Worm (Caenorhabditis elegans): Measurements from ENCODE around the gene tes-1.

Gene tes-1

ce11 chrIV:7433858-7434257 lies 17.4 kb downstream of the tes-1 start, which contains the start of gene B0496.11:
Gene B0496.11 (minus strand): TSS chrIV:7433958.
- TF ChIP-seq ztf-29 (GFP tag; IDR thresholded peaks at IDR 0.05) = no peak
- TF ChIP-seq ztf-23 (GFP tag; IDR thresholded peaks at IDR 0.05) = no peak
- TF ChIP-seq T22C8.4 (GFP tag; IDR thresholded peaks at IDR 0.05) = no peak
- no peak for TF ChIP-seq tab-1 (GFP tag; IDR thresholded peaks at IDR 0.05)
- no peak for TF ChIP-seq flt-1 (GFP tag; IDR thresholded peaks at IDR 0.05)
- TF ChIP-seq klf-2 (GFP tag; conservative IDR thresholded peaks at IDR 0.05) = no peak
- no peak for TF ChIP-seq cog-1 (tag; optimal IDR thresholded peaks at IDR 0.05)
- no peak for TF ChIP-seq med-1 (GFP tag; optimal IDR thresholded peaks at IDR 0.05; ENCODE audit: insufficient read depth)
- no peak for TF ChIP-seq ref-1 (GFP tag; conservative IDR thresholded peaks at IDR 0.05)

DNA sequence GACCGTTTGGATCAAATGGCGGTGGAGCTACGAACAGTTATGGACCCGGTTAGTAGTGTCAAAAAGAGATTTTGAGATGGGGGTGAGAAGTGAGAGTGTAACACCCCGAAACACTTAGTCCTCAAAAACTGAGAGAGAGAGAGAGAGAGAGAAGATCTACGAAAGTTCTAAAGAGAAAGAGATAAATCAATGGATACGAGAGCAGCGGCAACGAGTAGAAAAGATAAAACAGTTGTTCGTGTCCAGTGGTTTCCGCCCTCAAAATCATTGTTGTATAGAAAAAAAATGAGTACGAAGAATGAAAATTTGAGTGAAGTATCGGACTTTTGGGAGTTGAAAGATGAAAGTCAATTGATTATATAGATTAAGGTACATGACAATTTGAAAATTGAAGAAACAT lies 22.2 kb downstream of the tes-1 start:
- TF ChIP-seq T22C8.4 (GFP tag; IDR thresholded peaks at IDR 0.05) = no peak
- no peak for TF ChIP-seq cog-1 (tag; optimal IDR thresholded peaks at IDR 0.05)
- TF ChIP-seq ztf-23 (GFP tag; IDR thresholded peaks at IDR 0.05) = no peak
- TF ChIP-seq med-1 (GFP tag; optimal IDR thresholded peaks at IDR 0.05; ENCODE audit: insufficient read depth) = no peak
- TF ChIP-seq ztf-29 (GFP tag; IDR thresholded peaks at IDR 0.05) = no peak
- TF ChIP-seq ref-1 (GFP tag; conservative IDR thresholded peaks at IDR 0.05) = no peak
- TF ChIP-seq klf-2 (GFP tag; conservative IDR thresholded peaks at IDR 0.05) = no peak

- TF ChIP-seq tab-1 (GFP tag; IDR thresholded peaks at IDR 0.05) = no peak
- TF ChIP-seq cog-1 (tag; optimal IDR thresholded peaks at IDR 0.05) = no peak
- TF ChIP-seq ztf-23 (GFP tag; IDR thresholded peaks at IDR 0.05) = no peak
- TF ChIP-seq med-1 (GFP tag; optimal IDR thresholded peaks at IDR 0.05; ENCODE audit: insufficient read depth) = no peak
- no peak for TF ChIP-seq ztf-29 (GFP tag; IDR thresholded peaks at IDR 0.05)
- no peak for TF ChIP-seq ref-1 (GFP tag; conservative IDR thresholded peaks at IDR 0.05)
- no peak for TF ChIP-seq flt-1 (GFP tag; IDR thresholded peaks at IDR 0.05)
- no peak for TF ChIP-seq klf-2 (GFP tag; conservative IDR thresholded peaks at IDR 0.05)
- TF ChIP-seq T22C8.4 (GFP tag; IDR thresholded peaks at IDR 0.05) = no peak
These were observed 22.9 kb downstream of the tes-1 start for ce11 chrIV:7428347-7428746.

- TF ChIP-seq ztf-29 (GFP tag; IDR thresholded peaks at IDR 0.05) = no peak
- no peak for TF ChIP-seq cog-1 (tag; optimal IDR thresholded peaks at IDR 0.05)
- TF ChIP-seq T22C8.4 (GFP tag; IDR thresholded peaks at IDR 0.05) = no peak
- no peak for TF ChIP-seq ref-1 (GFP tag; conservative IDR thresholded peaks at IDR 0.05)
- no peak for TF ChIP-seq klf-2 (GFP tag; conservative IDR thresholded peaks at IDR 0.05)
- no peak for TF ChIP-seq tab-1 (GFP tag; IDR thresholded peaks at IDR 0.05)
- no peak for TF ChIP-seq med-1 (GFP tag; optimal IDR thresholded peaks at IDR 0.05; ENCODE audit: insufficient read depth)
- no peak for TF ChIP-seq flt-1 (GFP tag; IDR thresholded peaks at IDR 0.05)
- no peak for TF ChIP-seq ztf-23 (GFP tag; IDR thresholded peaks at IDR 0.05)
These were observed 25.2 kb downstream of the tes-1 start for ce11 chrIV:7426055-7426454.

DNA sequence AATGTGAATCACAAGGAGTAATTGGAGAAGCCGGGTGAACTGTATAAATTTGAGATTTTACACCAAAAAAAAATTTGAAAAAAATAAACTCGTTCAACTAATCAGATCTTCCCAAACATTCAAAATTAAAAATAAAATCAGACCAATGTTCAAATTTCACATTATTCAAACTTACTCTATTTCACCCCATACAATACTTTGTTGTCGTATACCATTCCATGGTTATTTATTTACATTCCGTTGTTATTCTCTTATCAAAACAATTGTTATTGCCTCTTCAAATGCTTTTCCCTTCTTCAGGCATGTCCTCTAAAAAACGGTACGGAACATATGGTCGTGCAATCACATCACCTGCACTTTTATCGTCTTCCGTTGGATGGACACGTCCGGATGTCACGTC lies 27.0 kb downstream of the tes-1 start, which contains the start of gene unc-82:
unc-82 (plus strand) TSS at position 301 of the 400 bp plus-strand sequence.
- TF ChIP-seq tab-1 (GFP tag; IDR thresholded peaks at IDR 0.05) = no peak
- TF ChIP-seq med-1 (GFP tag; optimal IDR thresholded peaks at IDR 0.05; ENCODE audit: insufficient read depth) = no peak

DNA sequence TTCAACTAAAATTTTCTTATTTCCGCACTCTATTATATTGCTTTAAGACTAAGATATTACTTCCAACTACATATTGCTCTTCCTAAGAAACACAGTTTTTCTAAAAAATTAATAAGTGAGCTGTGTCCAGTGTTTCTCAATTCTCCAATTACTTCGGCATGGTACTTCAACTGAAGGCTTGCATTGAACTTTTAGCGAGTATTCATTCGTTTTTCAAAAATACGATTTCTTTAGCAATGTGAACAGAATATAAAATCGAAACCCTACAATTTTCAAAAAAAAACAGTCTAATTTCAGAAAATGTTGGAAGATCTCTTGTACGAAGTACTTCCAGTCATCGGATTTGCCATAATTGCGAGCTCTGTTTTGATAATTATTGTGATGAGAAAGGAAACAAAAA lies 30.3 kb downstream of the tes-1 start, which contains the start of gene srtx-1:
srtx-1 (plus strand) TSS at position 301 of the 400 bp plus-strand sequence.
- TF ChIP-seq ref-1 (GFP tag; conservative IDR thresholded peaks at IDR 0.05) (no peak), med-1 (GFP tag; optimal IDR thresholded peaks at IDR 0.05; ENCODE audit: insufficient read depth) (no peak), klf-2 (GFP tag; conservative IDR thresholded peaks at IDR 0.05) (no peak), T22C8.4 (GFP tag; IDR thresholded peaks at IDR 0.05) (no peak), flt-1 (GFP tag; IDR thresholded peaks at IDR 0.05) (no peak), tab-1 (GFP tag; IDR thresholded peaks at IDR 0.05) (no peak), ztf-23 (GFP tag; IDR thresholded peaks at IDR 0.05) (no peak), ztf-29 (GFP tag; IDR thresholded peaks at IDR 0.05) (no peak), cog-1 (tag; optimal IDR thresholded peaks at IDR 0.05) (no peak)

- no peak for TF ChIP-seq med-1 (GFP tag; optimal IDR thresholded peaks at IDR 0.05; ENCODE audit: insufficient read depth)
- TF ChIP-seq T22C8.4 (GFP tag; IDR thresholded peaks at IDR 0.05) = no peak
- TF ChIP-seq cog-1 (tag; optimal IDR thresholded peaks at IDR 0.05) = no peak
- TF ChIP-seq ref-1 (GFP tag; conservative IDR thresholded peaks at IDR 0.05) = no peak
- no peak for TF ChIP-seq ztf-23 (GFP tag; IDR thresholded peaks at IDR 0.05)
- no peak for TF ChIP-seq klf-2 (GFP tag; conservative IDR thresholded peaks at IDR 0.05)
- no peak for TF ChIP-seq tab-1 (GFP tag; IDR thresholded peaks at IDR 0.05)
- TF ChIP-seq flt-1 (GFP tag; IDR thresholded peaks at IDR 0.05) = no peak
- TF ChIP-seq ztf-29 (GFP tag; IDR thresholded peaks at IDR 0.05) = no peak
These were observed 32.4 kb downstream of the tes-1 start, which contains the start of gene B0496.6 for ce11 chrIV:7418818-7419217. Gene B0496.6 (plus strand): TSS chrIV:7419118.

DNA sequence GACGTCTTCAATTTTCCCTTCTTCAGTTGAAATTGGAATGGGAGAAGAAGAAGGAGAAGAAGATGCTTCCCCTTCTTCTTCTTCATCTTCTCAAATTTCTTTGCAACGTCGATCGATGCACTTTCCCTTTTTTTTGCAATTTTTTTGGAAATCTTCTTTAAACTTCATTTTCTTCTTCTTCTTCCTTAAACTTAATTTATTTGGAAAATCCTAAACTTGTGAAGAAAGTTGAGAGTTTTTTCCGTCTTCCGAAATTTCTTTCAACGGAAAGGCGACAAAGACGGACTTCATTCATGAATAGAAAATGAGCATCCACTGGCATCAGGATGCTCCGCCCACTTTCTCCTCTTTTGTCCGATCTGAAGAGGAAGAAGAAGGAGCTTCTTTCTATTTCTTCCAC lies 37.1 kb downstream of the tes-1 start:
- TF ChIP-seq tab-1 (GFP tag; IDR thresholded peaks at IDR 0.05) = no peak
- no peak for TF ChIP-seq ztf-23 (GFP tag; IDR thresholded peaks at IDR 0.05)
- no peak for TF ChIP-seq ztf-29 (GFP tag; IDR thresholded peaks at IDR 0.05)
- TF ChIP-seq flt-1 (GFP tag; IDR thresholded peaks at IDR 0.05) = no peak
- no peak for TF ChIP-seq T22C8.4 (GFP tag; IDR thresholded peaks at IDR 0.05)
- no peak for TF ChIP-seq ref-1 (GFP tag; conservative IDR thresholded peaks at IDR 0.05)

DNA sequence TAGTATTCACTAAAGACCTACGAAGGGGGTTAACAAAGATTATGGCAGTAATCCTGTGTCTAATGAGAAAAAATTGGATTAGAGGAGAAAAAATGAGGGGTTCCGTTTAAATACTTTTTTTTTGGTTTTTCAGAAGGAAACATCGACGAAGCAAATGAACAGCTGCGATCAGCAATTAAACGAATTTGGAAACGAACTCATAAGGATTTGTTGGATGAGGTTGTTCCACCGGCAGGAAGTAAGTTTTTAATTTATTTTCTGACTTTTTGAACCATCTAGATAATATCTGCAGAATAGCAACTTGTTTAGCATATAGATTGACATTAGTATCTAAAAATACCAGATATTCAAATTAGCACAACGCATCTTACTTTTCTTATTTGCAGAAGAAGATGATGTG lies 37.7 kb downstream of the tes-1 start:
- TF ChIP-seq T22C8.4 (GFP tag; IDR thresholded peaks at IDR 0.05) (no peak), tab-1 (GFP tag; IDR thresholded peaks at IDR 0.05) (no peak), flt-1 (GFP tag; IDR thresholded peaks at IDR 0.05) (no peak), ztf-29 (GFP tag; IDR thresholded peaks at IDR 0.05) (no peak), ref-1 (GFP tag; conservative IDR thresholded peaks at IDR 0.05) (no peak), cog-1 (tag; optimal IDR thresholded peaks at IDR 0.05) (no peak), klf-2 (GFP tag; conservative IDR thresholded peaks at IDR 0.05) (no peak)

DNA sequence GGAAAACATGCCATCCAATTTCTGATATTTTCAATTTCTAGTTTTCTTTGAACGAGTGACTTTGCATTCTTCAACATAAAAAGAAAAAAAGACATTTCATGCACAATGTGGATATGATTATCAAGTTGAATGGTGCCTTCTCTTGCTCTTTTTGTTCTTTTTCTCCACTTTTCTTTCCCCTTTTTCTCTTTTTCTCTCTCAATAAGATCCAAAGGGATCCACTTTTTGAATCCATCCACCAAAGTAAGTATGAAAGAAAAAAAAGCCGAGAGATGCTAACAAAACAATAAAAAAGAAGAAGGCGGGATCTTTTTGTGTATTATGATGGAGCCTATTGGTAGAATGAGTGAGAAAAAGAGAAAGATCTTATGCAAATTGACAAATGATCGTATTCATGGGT lies 43.9 kb downstream of the tes-1 start:
- TF ChIP-seq ref-1 (GFP tag; conservative IDR thresholded peaks at IDR 0.05) = no peak
- TF ChIP-seq flt-1 (GFP tag; IDR thresholded peaks at IDR 0.05) = no peak
- TF ChIP-seq klf-2 (GFP tag; conservative IDR thresholded peaks at IDR 0.05) = no peak
- TF ChIP-seq cog-1 (tag; optimal IDR thresholded peaks at IDR 0.05) = no peak
- no peak for TF ChIP-seq ztf-29 (GFP tag; IDR thresholded peaks at IDR 0.05)
- TF ChIP-seq tab-1 (GFP tag; IDR thresholded peaks at IDR 0.05) = no peak
- no peak for TF ChIP-seq T22C8.4 (GFP tag; IDR thresholded peaks at IDR 0.05)
- no peak for TF ChIP-seq med-1 (GFP tag; optimal IDR thresholded peaks at IDR 0.05; ENCODE audit: insufficient read depth)
- no peak for TF ChIP-seq ztf-23 (GFP tag; IDR thresholded peaks at IDR 0.05)
